Worm (Caenorhabditis elegans): ENCODE results near the gene alh-6.

alh-6 gene

DNA sequence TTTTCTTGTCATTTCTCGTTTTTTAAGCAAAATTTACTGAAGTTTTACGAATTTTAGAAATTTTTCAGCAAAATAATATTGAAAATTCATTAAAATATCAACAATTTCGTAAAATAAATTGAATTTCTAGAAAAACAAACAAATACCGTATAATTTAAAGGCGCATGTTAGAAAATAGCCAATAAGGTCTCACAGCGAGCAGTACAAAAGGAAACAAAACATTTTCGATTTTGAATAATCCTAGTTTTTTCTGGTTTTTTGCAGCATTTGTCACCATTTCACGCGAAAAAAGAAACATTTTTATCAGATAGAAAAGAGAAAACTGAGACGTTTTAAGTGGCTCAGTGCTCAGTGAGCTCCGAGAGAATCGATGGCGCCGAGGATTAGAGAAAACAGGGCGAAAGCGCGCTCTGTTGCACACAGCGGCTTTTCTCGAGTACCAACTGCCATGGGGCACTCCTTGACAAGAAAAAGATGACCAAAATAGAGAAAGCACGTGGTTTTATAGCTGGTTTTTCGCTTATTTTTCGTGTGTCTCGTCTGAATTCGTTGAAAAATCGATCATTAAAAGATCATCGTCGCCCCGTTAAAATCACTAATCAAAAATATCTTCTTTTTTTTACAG, at the start of gene alh-6, which contains the start of gene fcho-1:
Gene alh-6 (minus strand): TSS at position 242 of the 625 bp plus-strand sequence.
Gene fcho-1 (plus strand): TSS at position 624 of the 625 bp plus-strand sequence.
- TF ChIP-seq unc-62 (GFP tag; optimal IDR thresholded peaks at IDR 0.05): no peak

DNA sequence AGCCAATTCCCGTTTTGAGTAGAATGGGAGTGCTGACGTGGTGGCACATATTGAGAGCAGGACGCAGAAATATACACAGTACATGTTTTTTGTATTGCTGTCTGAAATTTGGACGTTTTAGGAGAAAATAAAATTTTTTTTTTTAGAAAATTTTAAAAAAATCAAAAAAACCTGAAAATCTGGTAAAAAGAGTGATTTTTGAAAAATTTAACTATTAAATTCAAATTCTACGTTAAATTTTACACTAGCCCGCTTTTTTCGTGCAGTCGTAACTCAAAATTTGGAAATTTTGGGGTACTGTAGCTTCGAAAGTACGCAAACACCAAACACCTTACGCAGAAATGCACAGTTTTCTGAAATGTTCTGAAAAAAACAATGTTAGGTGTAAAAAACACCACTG, 48.0 kb upstream of the alh-6 start, which contains the start of gene C13A10.2:
Gene C13A10.2 (minus strand): TSS at position 101 of the 400 bp plus-strand sequence.
- TF ChIP-seq unc-62 (GFP tag; optimal IDR thresholded peaks at IDR 0.05): no peak

DNA sequence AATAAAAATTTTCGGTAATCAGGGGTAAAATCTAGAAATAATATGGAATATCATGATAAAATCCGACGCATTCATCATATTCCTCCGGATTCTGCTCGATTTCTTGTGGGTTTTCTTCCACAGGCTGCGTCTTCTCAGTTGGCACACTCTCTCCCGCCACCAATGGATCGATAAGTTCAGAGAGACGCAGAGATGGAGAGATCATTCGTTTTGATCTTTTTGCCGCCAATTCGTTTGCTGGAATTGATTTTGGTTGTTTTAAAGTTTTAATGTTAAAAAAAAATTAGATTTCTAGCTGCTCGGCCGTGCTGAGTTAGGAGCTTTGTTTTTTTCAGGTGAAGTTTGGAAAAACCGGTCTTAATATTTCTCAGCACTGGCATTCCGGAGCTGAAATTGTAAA, 47.3 kb upstream of the alh-6 start:
- TF ChIP-seq unc-62 (GFP tag; optimal IDR thresholded peaks at IDR 0.05): no peak

ce11 chrII:1355480-1355879, 45.5 kb upstream of the alh-6 start, which contains the start of gene C13A10.1:
C13A10.1 (minus strand) TSS chrII:1355649.
- no peak for TF ChIP-seq unc-62 (GFP tag; optimal IDR thresholded peaks at IDR 0.05)

DNA sequence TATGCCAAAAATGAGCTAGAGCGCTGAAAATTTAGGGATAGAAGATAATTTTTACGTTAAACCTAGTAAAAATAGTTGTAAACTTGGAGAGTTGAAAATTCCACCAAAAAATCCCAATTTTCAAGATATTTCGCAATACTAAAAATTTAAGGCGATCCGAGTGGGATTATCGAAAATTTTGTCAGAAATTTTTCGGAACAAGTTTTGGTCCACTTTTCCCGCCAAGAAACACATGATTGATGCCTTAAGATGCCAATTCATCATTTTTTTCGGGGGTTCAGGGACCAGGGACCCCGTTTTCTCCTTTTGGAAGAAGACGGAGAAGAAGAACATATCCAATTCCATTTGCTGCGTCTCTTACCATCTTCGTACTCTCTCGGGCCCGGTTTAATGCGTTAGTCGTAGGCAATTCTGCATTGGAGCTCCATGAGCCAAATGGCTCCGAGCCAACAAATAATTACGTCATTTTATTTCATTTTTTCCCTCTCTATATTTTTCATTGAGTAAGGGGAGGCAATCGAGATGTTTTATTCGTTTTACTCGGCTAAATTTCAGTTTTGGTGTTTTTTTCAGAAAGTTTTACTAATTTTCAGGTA, 34.7 kb upstream of the alh-6 start:
- TF ChIP-seq unc-62 (GFP tag; optimal IDR thresholded peaks at IDR 0.05): no peak

- TF ChIP-seq unc-62 (GFP tag; optimal IDR thresholded peaks at IDR 0.05): no peak
Measured at ce11 chrII:1343748-1344147, 33.8 kb upstream of the alh-6 start.

DNA sequence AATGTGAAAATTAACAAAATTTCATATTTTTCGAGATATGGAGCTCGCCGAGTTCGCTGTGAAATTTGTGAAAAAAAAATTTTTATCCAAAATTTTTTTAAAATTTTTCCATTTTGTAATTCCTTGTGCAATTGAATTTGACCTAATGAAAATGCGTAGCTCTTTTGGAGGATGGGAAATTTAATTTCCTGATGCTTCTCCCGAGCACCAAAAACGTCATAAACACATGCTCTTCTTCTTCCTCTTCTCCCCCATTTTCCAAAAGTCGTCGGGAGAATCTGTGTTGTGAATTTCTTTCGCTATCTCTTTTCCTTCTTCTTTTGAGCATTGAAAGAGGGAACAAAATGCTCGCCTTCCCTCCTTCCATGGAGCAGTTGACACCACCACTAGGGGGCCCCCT, 31.5 kb upstream of the alh-6 start:
- TF ChIP-seq unc-62 (GFP tag; optimal IDR thresholded peaks at IDR 0.05): no peak

ce11 chrII:1340049-1340448, 30.1 kb upstream of the alh-6 start:
- no peak for TF ChIP-seq unc-62 (GFP tag; optimal IDR thresholded peaks at IDR 0.05)

DNA sequence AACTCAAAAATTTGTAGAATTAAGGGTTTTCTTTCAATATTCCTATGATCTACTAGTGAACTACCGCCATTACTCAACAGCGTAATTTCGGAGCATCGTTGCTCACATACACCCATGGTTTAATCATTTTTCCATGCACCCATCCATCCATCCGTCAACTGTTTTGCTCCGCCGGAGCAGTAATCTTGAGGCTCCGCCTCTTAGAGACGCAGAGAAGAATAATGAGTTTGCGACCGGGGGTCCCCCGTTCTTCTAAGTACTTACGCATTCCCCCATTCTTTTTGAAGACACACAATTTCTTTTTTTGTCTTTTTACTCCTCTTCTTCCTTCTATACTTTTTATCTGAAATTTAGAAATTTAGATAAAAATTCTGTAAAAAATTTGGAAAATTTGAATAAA, 28.3 kb upstream of the alh-6 start:
- no peak for TF ChIP-seq unc-62 (GFP tag; optimal IDR thresholded peaks at IDR 0.05)

ce11 chrII:1329887-1330286, 20.0 kb upstream of the alh-6 start:
- no peak for TF ChIP-seq unc-62 (GFP tag; optimal IDR thresholded peaks at IDR 0.05)

DNA sequence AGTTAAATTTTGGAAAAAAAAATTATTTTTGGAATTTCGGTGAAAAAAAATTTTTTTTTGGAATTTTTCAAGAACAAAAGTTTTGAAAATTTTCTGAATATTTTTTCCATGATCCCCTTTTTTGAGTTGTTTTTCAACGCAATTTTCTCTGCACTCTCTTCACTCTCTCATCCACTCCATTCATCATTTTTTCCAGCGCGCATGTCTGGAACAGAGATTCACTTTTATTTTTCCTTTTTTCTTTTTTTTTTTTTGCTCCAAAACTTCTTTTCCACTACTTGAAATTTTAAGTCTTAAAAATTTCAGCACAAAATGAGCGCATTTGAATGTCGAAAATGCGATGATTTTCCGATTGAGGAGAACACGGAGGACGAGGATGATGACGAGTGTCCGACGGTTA, 16.8 kb upstream of the alh-6 start, which contains the start of gene jip-1:
Gene jip-1 (plus strand): TSS at position 301 of the 400 bp plus-strand sequence.
- no peak for TF ChIP-seq unc-62 (GFP tag; optimal IDR thresholded peaks at IDR 0.05)

DNA sequence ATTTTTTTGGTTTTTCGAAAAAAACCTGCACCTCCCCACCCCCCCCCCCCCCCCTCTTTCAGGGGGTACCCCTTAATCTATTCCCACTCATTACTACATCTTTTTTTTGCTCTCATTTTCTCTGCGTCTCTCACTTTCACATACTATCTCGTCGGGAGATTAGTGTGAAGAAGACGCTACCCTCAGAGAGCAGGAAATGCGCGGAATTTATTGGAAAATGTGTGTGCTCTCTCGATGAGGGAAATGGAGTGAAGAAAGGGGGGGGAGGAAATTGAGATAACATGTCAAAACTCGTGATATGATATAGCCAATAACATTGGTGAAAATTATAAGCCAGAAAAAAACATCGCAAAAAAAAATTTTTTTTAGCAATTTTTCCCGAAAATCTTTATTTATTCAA, 15.7 kb upstream of the alh-6 start:
- TF ChIP-seq unc-62 (GFP tag; optimal IDR thresholded peaks at IDR 0.05): no peak

DNA sequence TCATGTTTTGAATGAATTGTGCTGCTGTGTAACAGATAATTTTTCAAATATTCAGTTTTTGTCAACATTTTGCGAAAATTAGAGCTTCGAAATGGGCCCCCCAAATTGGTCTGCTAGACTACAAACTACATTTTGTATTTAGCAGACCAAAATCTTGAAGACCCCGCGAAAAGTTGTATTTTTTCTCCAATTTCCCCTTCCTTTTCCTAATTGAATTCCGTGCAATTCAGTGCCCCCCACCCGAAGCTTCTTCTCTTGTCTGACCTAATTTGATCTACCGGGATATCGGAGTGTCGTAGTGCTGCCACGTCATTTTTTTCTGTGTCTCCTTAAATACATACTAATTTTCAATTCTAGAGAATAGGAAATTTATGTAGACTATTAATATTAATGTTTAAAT, 14.1 kb upstream of the alh-6 start:
- TF ChIP-seq unc-62 (GFP tag; optimal IDR thresholded peaks at IDR 0.05): no peak

ce11 chrII:1323190-1323651, 13.3 kb upstream of the alh-6 start:
- no peak for TF ChIP-seq unc-62 (GFP tag; optimal IDR thresholded peaks at IDR 0.05)

ce11 chrII:1322283-1323173, 12.6 kb upstream of the alh-6 start:
- no peak for TF ChIP-seq unc-62 (GFP tag; optimal IDR thresholded peaks at IDR 0.05)
